Worm (Caenorhabditis elegans) whole organism, mixed stage, embryonic: ENCODE data around the gene nnt-1.
A peak's percentile ranks its signal among the peaks of the same experiment; 100 is the strongest.

Experiments used
- M03D4.4 ChIP-seq: sonication (generic microtip); optimal IDR thresholded peaks from 2 replicates; lab custom pipeline; 2017; ENCODE audit warnings: mild to moderate bottlenecking, missing genetic modification characterization, missing compliant biosample characterization
- bed-3 ChIP-seq: fragments of 200-800 bp; sonication (Bioruptor generic); optimal IDR thresholded peaks from 3 replicates; lab custom pipeline; 2018; ENCODE audit warnings: mild to moderate bottlenecking, missing genetic modification characterization, moderate library complexity, missing compliant biosample characterization
- blmp-1 ChIP-seq: fragments of 150-350 bp; optimal IDR thresholded peaks from 2 replicates; lab custom pipeline; 2014; ENCODE audit warnings: missing biosample characterization, missing genetic modification characterization
- ceh-39 ChIP-seq: fragments of 150-350 bp; optimal IDR thresholded peaks from 2 replicates; lab custom pipeline; 2014; ENCODE audit warnings: missing biosample characterization, missing genetic modification characterization
- ceh-43 ChIP-seq: fragments of 200-800 bp; sonication (Bioruptor generic); optimal IDR thresholded peaks from 2 replicates; lab custom pipeline; 2018; ENCODE audit warnings: mild to moderate bottlenecking, missing genetic modification characterization, moderate library complexity, missing compliant biosample characterization
- ceh-83 ChIP-seq: fragments of 200-800 bp; sonication (Bioruptor generic); optimal IDR thresholded peaks from 2 replicates; lab custom pipeline; 2018; ENCODE audit warnings: mild to moderate bottlenecking, missing genetic modification characterization, missing compliant biosample characterization
- ces-1 ChIP-seq: fragments of 150-350 bp; optimal IDR thresholded peaks from 2 replicates; lab custom pipeline; 2014; ENCODE audit warnings: missing biosample characterization, missing genetic modification reagents, missing genetic modification characterization
- cnd-1 ChIP-seq: fragments of 200-800 bp; sonication (Bioruptor generic); optimal IDR thresholded peaks from 2 replicates; lab custom pipeline; 2018; ENCODE audit warnings: mild to moderate bottlenecking, missing genetic modification characterization, missing compliant biosample characterization
- drap-1 ChIP-seq: fragments of 200-800 bp; sonication (Bioruptor generic); optimal IDR thresholded peaks from 3 replicates; lab custom pipeline; 2018; ENCODE audit warnings: mild to moderate bottlenecking, missing genetic modification characterization, missing compliant biosample characterization
- elt-1 ChIP-seq: sonication (generic microtip); optimal IDR thresholded peaks from 2 replicates; lab custom pipeline; 2017; ENCODE audit warnings: missing genetic modification characterization, mild to moderate bottlenecking, missing compliant biosample characterization, antibody characterized with exemption, moderate library complexity, borderline replicate concordance; ENCODE audit not compliant: insufficient read depth
- elt-3 ChIP-seq: fragments of 150-350 bp; optimal IDR thresholded peaks from 2 replicates; lab custom pipeline; 2014; ENCODE audit warnings: missing biosample characterization, missing genetic modification characterization
- flh-1 ChIP-seq: fragments of 200-800 bp; sonication (Bioruptor generic); optimal IDR thresholded peaks from 2 replicates; lab custom pipeline; 2018; ENCODE audit warnings: mild to moderate bottlenecking, missing genetic modification characterization, moderate library complexity, missing compliant biosample characterization
- ham-2 ChIP-seq: fragments of 200-800 bp; sonication (Bioruptor generic); optimal IDR thresholded peaks from 2 replicates; lab custom pipeline; 2018; ENCODE audit warnings: mild to moderate bottlenecking, missing genetic modification characterization, missing compliant biosample characterization
- hlh-1 ChIP-seq: fragments of 150-350 bp; optimal IDR thresholded peaks from 2 replicates; lab custom pipeline; 2014; ENCODE audit warnings: missing biosample characterization, missing genetic modification reagents, missing genetic modification characterization
- lin-13 ChIP-seq: fragments of 150-350 bp; optimal IDR thresholded peaks from 2 replicates; lab custom pipeline; 2014; ENCODE audit warnings: missing biosample characterization, missing genetic modification characterization
- lin-32 ChIP-seq: fragments of 200-800 bp; sonication (Bioruptor generic); optimal IDR thresholded peaks from 2 replicates; lab custom pipeline; 2018; ENCODE audit warnings: mild to moderate bottlenecking, missing genetic modification characterization, missing compliant biosample characterization
- lsy-2 ChIP-seq: fragments of 150-350 bp; optimal IDR thresholded peaks from 2 replicates; lab custom pipeline; 2014; ENCODE audit warnings: missing biosample characterization, missing genetic modification characterization
- mab-5 ChIP-seq: fragments of 150-350 bp; optimal IDR thresholded peaks from 2 replicates; lab custom pipeline; 2014; ENCODE audit warnings: missing biosample characterization, missing genetic modification characterization
- mep-1 ChIP-seq: fragments of 150-350 bp; optimal IDR thresholded peaks from 2 replicates; lab custom pipeline; 2017; ENCODE audit warnings: missing biosample characterization, missing genetic modification reagents, missing genetic modification characterization, inconsistent platforms
- mls-2 ChIP-seq: sonication (generic microtip); optimal IDR thresholded peaks from 2 replicates; lab custom pipeline; 2016; ENCODE audit warnings: mild to moderate bottlenecking, missing genetic modification characterization, moderate library complexity, missing compliant biosample characterization
- nhr-12 ChIP-seq: fragments of 150-350 bp; optimal IDR thresholded peaks from 2 replicates; lab custom pipeline; 2014; ENCODE audit warnings: missing biosample characterization, missing genetic modification characterization
- nhr-2 ChIP-seq: fragments of 150-350 bp; optimal IDR thresholded peaks from 2 replicates; lab custom pipeline; 2014; ENCODE audit warnings: missing biosample characterization, missing genetic modification characterization
- nhr-237 ChIP-seq: fragments of 150-350 bp; optimal IDR thresholded peaks from 2 replicates; lab custom pipeline; 2014; ENCODE audit warnings: missing biosample characterization, missing genetic modification characterization
- nhr-28 ChIP-seq: fragments of 150-350 bp; optimal IDR thresholded peaks from 2 replicates; lab custom pipeline; 2014; ENCODE audit warnings: missing biosample characterization, missing genetic modification characterization
- nhr-76 ChIP-seq: sonication (generic microtip); optimal IDR thresholded peaks from 2 replicates; lab custom pipeline; 2017; ENCODE audit warnings: missing biosample characterization, missing genetic modification characterization
- pha-4 ChIP-seq: fragments of 150-350 bp; optimal IDR thresholded peaks from 2 replicates; lab custom pipeline; 2018; ENCODE audit warnings: missing biosample characterization, missing genetic modification reagents, missing genetic modification characterization
- sem-2 ChIP-seq: fragments of 200-800 bp; sonication (Bioruptor generic); optimal IDR thresholded peaks from 2 replicates; lab custom pipeline; 2018; ENCODE audit warnings: mild to moderate bottlenecking, missing genetic modification characterization, missing compliant biosample characterization
- snpc-4 ChIP-seq: fragments of 150-350 bp; optimal IDR thresholded peaks from 2 replicates; lab custom pipeline; 2014; ENCODE audit warnings: missing biosample characterization, missing genetic modification characterization
- sptf-1 ChIP-seq: sonication (generic microtip); optimal IDR thresholded peaks from 2 replicates; lab custom pipeline; 2017; ENCODE audit warnings: mild to moderate bottlenecking, missing genetic modification characterization, moderate library complexity, missing compliant biosample characterization
- tbx-8 ChIP-seq: fragments of 200-800 bp; sonication (Bioruptor generic); optimal IDR thresholded peaks from 2 replicates; lab custom pipeline; 2018; ENCODE audit warnings: mild to moderate bottlenecking, missing genetic modification characterization, moderate library complexity, missing compliant biosample characterization
- unc-120 ChIP-seq: sonication (generic microtip); optimal IDR thresholded peaks from 2 replicates; lab custom pipeline; 2017; ENCODE audit warnings: missing genetic modification characterization, missing compliant biosample characterization; ENCODE audit not compliant: poor library complexity, severe bottlenecking
- unc-39 ChIP-seq: fragments of 150-350 bp; optimal IDR thresholded peaks from 2 replicates; lab custom pipeline; 2014; ENCODE audit warnings: missing biosample characterization, missing genetic modification characterization
- unc-62 ChIP-seq: fragments of 150-350 bp; optimal IDR thresholded peaks from 2 replicates; lab custom pipeline; 2014; ENCODE audit warnings: missing biosample characterization, missing genetic modification reagents, missing genetic modification characterization
- zip-8 ChIP-seq: fragments of 150-350 bp; optimal IDR thresholded peaks from 2 replicates; lab custom pipeline; 2014; ENCODE audit warnings: missing biosample characterization, missing genetic modification characterization
- ztf-11 ChIP-seq: fragments of 150-350 bp; optimal IDR thresholded peaks from 2 replicates; lab custom pipeline; 2014; ENCODE audit warnings: missing biosample characterization, missing genetic modification characterization

The nnt-1 gene

DNA sequence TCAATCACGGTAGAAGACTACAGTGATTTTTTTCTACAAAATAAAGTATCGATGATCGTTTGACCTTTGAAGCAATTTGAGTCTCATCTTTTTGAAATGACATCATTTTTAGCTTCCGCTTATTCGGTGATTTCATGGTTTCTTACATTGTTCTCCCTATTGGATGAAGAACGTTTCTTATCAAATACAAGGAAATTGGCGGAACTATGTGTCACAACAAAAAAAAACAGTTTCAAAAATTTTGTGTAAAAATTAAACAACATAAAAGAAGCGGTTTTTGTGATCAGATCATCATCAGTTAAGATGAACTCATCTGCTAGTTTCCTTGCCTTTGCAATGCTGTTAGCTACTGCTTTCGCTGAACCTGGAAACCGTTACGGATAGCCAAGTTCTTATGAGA is 34.4 kb upstream of the nnt-1 start, which contains the start of gene C45B2.8:
TSS of gene C45B2.8 (plus strand) at position 301 of the 400 bp plus-strand sequence.
- TF ChIP-seq unc-62 (no peak), ham-2 (GFP tag; lab: Kevin White, UChicago) (no peak), lin-13 (tag; lab: Kevin White, UChicago) (no peak), elt-3 (tag; lab: Kevin White, UChicago) (no peak), nhr-28 (no peak), mab-5 (tag; lab: Kevin White, UChicago) (no peak), sem-2 (GFP tag; lab: Kevin White, UChicago) (no peak), hlh-1 (no peak), bed-3 (GFP tag; lab: Kevin White, UChicago) (no peak), lin-32 (GFP tag; lab: Kevin White, UChicago) (no peak), mls-2 (no peak), drap-1 (GFP tag; lab: Kevin White, UChicago) (no peak), blmp-1 (no peak), lsy-2 (tag; lab: Kevin White, UChicago) (no peak), zip-8 (tag; lab: Kevin White, UChicago) (no peak), ces-1 (GFP tag; lab: Kevin White, UChicago) (no peak), nhr-76 (tag; lab: Kevin White, UChicago) (no peak), snpc-4 (tag; lab: Kevin White, UChicago) (no peak), pha-4 (tag; lab: Kevin White, UChicago) (no peak), unc-120 (tag; lab: Kevin White, UChicago) (no peak)

- TF ChIP-seq lin-32 (GFP tag; lab: Kevin White, UChicago) (no peak), ceh-83 (GFP tag; lab: Kevin White, UChicago) (no peak), lin-13 (tag; lab: Kevin White, UChicago) (no peak), ham-2 (GFP tag; lab: Kevin White, UChicago) (no peak), mep-1 (tag; lab: Kevin White, UChicago) (no peak), elt-3 (tag; lab: Kevin White, UChicago) (no peak), mls-2 (no peak), unc-62 (no peak), elt-1 (tag; lab: Kevin White, UChicago) (no peak), nhr-12 (tag; lab: Kevin White, UChicago) (no peak), nhr-76 (tag; lab: Kevin White, UChicago) (no peak), ztf-11 (no peak)
These were observed 33.4 kb upstream of the nnt-1 start for ce11 chrX:6088718-6089117.

DNA sequence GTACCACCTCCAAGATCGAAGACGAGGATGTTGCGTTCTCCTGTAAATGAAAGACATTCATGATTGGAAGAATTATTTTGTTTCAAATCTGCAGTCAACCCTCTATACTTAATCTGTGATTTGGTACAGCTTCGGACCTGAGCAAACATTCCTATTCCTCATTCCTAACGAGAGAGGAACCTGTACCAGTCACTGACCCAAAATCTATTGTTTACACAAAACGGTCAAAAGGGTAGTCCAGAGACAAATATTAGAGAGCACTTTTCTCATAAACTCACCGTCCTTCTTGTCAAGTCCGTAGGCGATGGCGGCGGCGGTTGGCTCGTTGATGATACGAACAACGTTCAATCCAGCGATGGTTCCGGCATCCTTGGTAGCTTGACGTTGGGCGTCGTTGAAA is 31.3 kb upstream of the nnt-1 start:
- TF ChIP-seq ces-1 (GFP tag; lab: Kevin White, UChicago) (no peak), nhr-2 (tag; lab: Kevin White, UChicago) (no peak), drap-1 (GFP tag; lab: Kevin White, UChicago) (no peak), M03D4.4 (no peak), cnd-1 (tag; lab: Kevin White, UChicago) (no peak), bed-3 (GFP tag; lab: Kevin White, UChicago) (no peak), lsy-2 (tag; lab: Kevin White, UChicago) (no peak), ceh-83 (GFP tag; lab: Kevin White, UChicago) (no peak), unc-120 (tag; lab: Kevin White, UChicago) (no peak), ham-2 (GFP tag; lab: Kevin White, UChicago) (no peak), nhr-237 (tag; lab: Kevin White, UChicago) (no peak), elt-1 (tag; lab: Kevin White, UChicago) (no peak)

DNA sequence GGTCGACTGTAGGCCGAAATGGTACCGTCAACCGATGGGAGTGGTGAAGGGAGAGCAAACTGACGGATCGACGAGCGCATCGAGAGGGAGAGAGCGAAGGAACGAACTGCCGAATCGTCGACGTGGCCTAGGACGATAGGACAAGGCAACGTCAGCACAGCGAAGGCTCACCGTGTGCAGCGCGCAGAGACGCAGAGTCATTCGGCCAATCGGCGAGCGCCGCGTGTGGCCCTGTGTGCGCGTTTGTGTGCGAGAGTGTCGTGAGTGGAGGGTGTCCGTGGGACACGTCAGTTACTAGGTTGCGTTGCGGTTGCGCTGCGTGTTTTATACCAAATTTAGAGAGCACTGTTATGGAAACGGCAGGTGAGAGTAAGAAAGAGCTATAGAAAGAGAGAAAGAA is 30.1 kb upstream of the nnt-1 start, which contains the start of gene hsp-3:
TSS of gene hsp-3 (minus strand) at position 158 of the 400 bp plus-strand sequence.
- TF ChIP-seq snpc-4 (tag; lab: Kevin White, UChicago) (no peak), M03D4.4 (peak; percentile 71), ham-2 (GFP tag; lab: Kevin White, UChicago) (peak; percentile 78), sem-2 (GFP tag; lab: Kevin White, UChicago) (no peak), cnd-1 (tag; lab: Kevin White, UChicago) (peak; percentile 79), nhr-2 (tag; lab: Kevin White, UChicago) (peak; percentile 70), unc-39 (tag; lab: Kevin White, UChicago) (peak; percentile 95), unc-62 (peak; percentile 88), unc-120 (tag; lab: Kevin White, UChicago) (peak; percentile 77), bed-3 (GFP tag; lab: Kevin White, UChicago) (peak; percentile 21), nhr-12 (tag; lab: Kevin White, UChicago) (peak; percentile 84), drap-1 (GFP tag; lab: Kevin White, UChicago) (peak; percentile 85), nhr-237 (tag; lab: Kevin White, UChicago) (peak; percentile 42), lin-32 (GFP tag; lab: Kevin White, UChicago) (no peak), mep-1 (tag; lab: Kevin White, UChicago) (peak; percentile 93), lin-13 (tag; lab: Kevin White, UChicago) (peak; percentile 98), ces-1 (GFP tag; lab: Kevin White, UChicago) (peak; percentile 60), ceh-39 (tag; lab: Kevin White, UChicago) (peak; percentile 92), hlh-1 (peak; percentile 53), blmp-1 (no peak), elt-1 (tag; lab: Kevin White, UChicago) (peak; percentile 9), nhr-28 (no peak), pha-4 (tag; lab: Kevin White, UChicago) (peak; percentile 99), ceh-43 (GFP tag; lab: Kevin White, UChicago) (no peak), zip-8 (tag; lab: Kevin White, UChicago) (peak; percentile 41), mls-2 (peak; percentile 70), sptf-1 (tag; lab: Kevin White, UChicago) (peak; percentile 89), elt-3 (tag; lab: Kevin White, UChicago) (no peak), lsy-2 (tag; lab: Kevin White, UChicago) (peak; percentile 92), ztf-11 (peak; percentile 96), mab-5 (tag; lab: Kevin White, UChicago) (no peak), nhr-76 (tag; lab: Kevin White, UChicago) (no peak), tbx-8 (GFP tag; lab: Kevin White, UChicago) (peak; percentile 46), ceh-83 (GFP tag; lab: Kevin White, UChicago) (peak; percentile 57), flh-1 (GFP tag; lab: Kevin White, UChicago) (no peak)
